Worm (Caenorhabditis elegans): ENCODE results near the gene fbxc-26.

The fbxc-26 gene

ce11 chrII:1692827-1693226, 1.6 kb downstream of the fbxc-26 start, which contains the start of gene fbxc-21:
fbxc-21 (minus strand) TSS chrII:1692927.
- TF ChIP-seq skn-1 (tag; optimal IDR thresholded peaks at IDR 0.05) (no peak), pha-4 (GFP tag; IDR thresholded peaks at IDR 0.05) (no peak), pha-4 (tag; optimal IDR thresholded peaks at IDR 0.05) (no peak), lir-3 (tag; optimal IDR thresholded peaks at IDR 0.05) (no peak)

DNA sequence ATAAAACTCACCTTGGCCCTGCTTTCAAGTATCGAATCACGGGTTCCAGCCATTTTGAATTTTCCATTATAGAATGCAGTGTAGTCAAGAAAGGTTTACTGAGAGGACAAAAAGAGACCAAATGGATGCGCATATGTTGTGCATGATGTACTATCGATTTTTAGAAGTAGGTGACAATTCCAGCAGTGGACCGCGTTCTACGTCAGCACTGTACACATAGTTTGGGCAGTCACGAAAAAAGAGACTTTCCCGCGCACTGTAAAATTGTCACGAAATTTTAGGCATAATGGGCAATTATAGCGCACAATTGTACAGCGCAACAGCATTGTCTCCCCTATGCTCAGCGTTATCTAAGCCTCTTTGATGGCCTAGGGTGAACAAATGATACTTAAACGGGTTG, 3.4 kb downstream of the fbxc-26 start, which contains the start of gene fbxc-22:
fbxc-22 (minus strand) TSS at position 101 of the 400 bp plus-strand sequence.
- TF ChIP-seq F37D6.2 (tag; optimal IDR thresholded peaks at IDR 0.05) (no peak), zag-1 (tag; optimal IDR thresholded peaks at IDR 0.05) (no peak)

ce11 chrII:1688813-1689212, 5.6 kb downstream of the fbxc-26 start, which contains the start of the genes fbxb-18 and fbxb-19:
fbxb-18 (minus strand) TSS chrII:1688913.
fbxb-19 (minus strand) TSS chrII:1689181.
- no peak for TF ChIP-seq saeg-2 (GFP tag; IDR thresholded peaks at IDR 0.05)
- TF ChIP-seq snpc-4 (tag; optimal IDR thresholded peaks at IDR 0.05) = no peak
- no peak for TF ChIP-seq duxl-1 (tag; optimal IDR thresholded peaks at IDR 0.05; ENCODE audit: poor library complexity)
- TF ChIP-seq daf-12 (tag; optimal IDR thresholded peaks at IDR 0.05) = no peak
- TF ChIP-seq ama-1 (optimal IDR thresholded peaks at IDR 0.05) = no peak
- no peak for TF ChIP-seq D1046.2 (GFP tag; IDR thresholded peaks at IDR 0.05)
- TF ChIP-seq unc-62 (GFP tag; optimal IDR thresholded peaks at IDR 0.05 in 1 of 2) = no peak
- no peak for TF ChIP-seq unc-62 (tag; optimal IDR thresholded peaks at IDR 0.05)
- TF ChIP-seq nhr-11 (tag; optimal IDR thresholded peaks at IDR 0.05) = no peak

DNA sequence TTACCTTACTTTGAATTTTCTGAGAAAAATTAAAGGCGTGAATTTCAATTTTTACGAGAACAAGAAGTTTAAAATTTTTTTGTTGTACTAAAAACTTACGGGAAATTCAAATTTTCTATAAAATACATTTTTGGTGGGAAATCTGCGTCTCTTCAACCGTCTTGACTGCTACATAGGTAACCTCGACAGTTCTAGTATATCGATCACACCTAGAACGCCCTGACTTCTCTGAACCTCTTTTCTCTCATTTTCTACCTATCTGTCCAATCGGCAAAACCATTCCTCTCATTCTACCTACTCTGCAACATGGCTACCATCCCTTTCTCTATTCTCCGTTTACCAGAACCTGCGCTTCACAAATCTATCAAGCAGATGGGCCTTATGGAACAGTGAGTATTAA, 10.7 kb downstream of the fbxc-26 start, which contains the start of gene fbxb-25:
fbxb-25 (plus strand) TSS at position 301 of the 400 bp plus-strand sequence.
- TF ChIP-seq duxl-1 (tag; optimal IDR thresholded peaks at IDR 0.05; ENCODE audit: poor library complexity) (peak; percentile 53), nhr-41 (GFP tag; IDR thresholded peaks at IDR 0.05) (no peak), saeg-2 (GFP tag; IDR thresholded peaks at IDR 0.05) (no peak), aha-1 (tag) (peak; percentile 39)

- TF ChIP-seq skn-1 (tag; optimal IDR thresholded peaks at IDR 0.05) = no peak
- TF ChIP-seq lir-3 (tag; optimal IDR thresholded peaks at IDR 0.05) = no peak
- TF ChIP-seq mep-1 (tag; optimal IDR thresholded peaks at IDR 0.05) = no peak
- TF ChIP-seq tag-97 (GFP tag; IDR thresholded peaks at IDR 0.05) = no peak
- no peak for TF ChIP-seq zip-2 (tag; optimal IDR thresholded peaks at IDR 0.05)
- no peak for TF ChIP-seq F26F4.8 (GFP tag; conservative IDR thresholded peaks at IDR 0.05)
- no peak for TF ChIP-seq zfp-3 (GFP tag; conservative IDR thresholded peaks at IDR 0.05)
- TF ChIP-seq spr-1 (tag; optimal IDR thresholded peaks at IDR 0.05) = no peak
- TF ChIP-seq attf-4 (tag; optimal IDR thresholded peaks at IDR 0.05) = no peak
- TF ChIP-seq mes-2 (tag; optimal IDR thresholded peaks at IDR 0.05; ENCODE audit: poor library complexity, severe bottlenecking) = no peak
These were observed 12.2 kb downstream of the fbxc-26 start, which contains the start of gene fbxb-26 for ce11 chrII:1682218-1682617. fbxb-26 (plus strand) TSS chrII:1682518.

ce11 chrII:1679081-1679480, 15.3 kb downstream of the fbxc-26 start, which contains the start of gene irld-36:
irld-36 (plus strand) TSS chrII:1679381.
- TF ChIP-seq dpl-1 (GFP tag; optimal IDR thresholded peaks at IDR 0.05) = no peak
- TF ChIP-seq unc-62 (GFP tag; optimal IDR thresholded peaks at IDR 0.05 in 1 of 2) = no peak
- TF ChIP-seq unc-62 (tag; optimal IDR thresholded peaks at IDR 0.05) = no peak
- no peak for TF ChIP-seq lin-1 (GFP tag; IDR thresholded peaks at IDR 0.05)
- TF ChIP-seq duxl-1 (tag; optimal IDR thresholded peaks at IDR 0.05; ENCODE audit: poor library complexity) = no peak
- TF ChIP-seq snpc-1.2 (GFP tag; IDR thresholded peaks at IDR 0.05) = no peak
- TF ChIP-seq set-16 (GFP tag; IDR thresholded peaks at IDR 0.05) = no peak
- TF ChIP-seq lin-29 (GFP tag; IDR thresholded peaks at IDR 0.05) = no peak
- TF ChIP-seq nhr-237 (tag; optimal IDR thresholded peaks at IDR 0.05) = no peak
- no peak for TF ChIP-seq aha-1 (tag)
